Worm (Caenorhabditis elegans) whole organism, dauer: ENCODE results near the gene dmd-7.

Source experiments
- unc-62 ChIP-seq: sonication (generic microtip); optimal IDR thresholded peaks from 2 replicates; lab custom pipeline; 2017; ENCODE audit warnings: missing biosample characterization, missing genetic modification reagents, missing genetic modification characterization

Gene dmd-7

ce11 chrV:6222779-6223276 is 23.9 kb upstream of the dmd-7 start:
- TF ChIP-seq unc-62 (GFP tag; lab: Kevin White, UChicago) = no peak

ce11 chrV:6223315-6224018 is 23.3 kb upstream of the dmd-7 start:
- no peak for TF ChIP-seq unc-62 (GFP tag; lab: Kevin White, UChicago)

- no peak for TF ChIP-seq unc-62 (GFP tag; lab: Kevin White, UChicago)
Observed at ce11 chrV:6224019-6224335, 22.8 kb upstream of the dmd-7 start.

ce11 chrV:6224494-6224959 is 22.2 kb upstream of the dmd-7 start:
- no peak for TF ChIP-seq unc-62 (GFP tag; lab: Kevin White, UChicago)

- TF ChIP-seq unc-62 (GFP tag; lab: Kevin White, UChicago) = no peak
Observed at ce11 chrV:6224984-6225617, 21.6 kb upstream of the dmd-7 start.

ce11 chrV:6225745-6226528 is 20.8 kb upstream of the dmd-7 start:
- TF ChIP-seq unc-62 (GFP tag; lab: Kevin White, UChicago) = no peak

ce11 chrV:6226530-6227125 is 20.1 kb upstream of the dmd-7 start, which contains the start of gene W06H8.6:
Gene W06H8.6 (minus strand): TSS chrV:6227010.
- TF ChIP-seq unc-62 (GFP tag; lab: Kevin White, UChicago) = no peak

ce11 chrV:6227326-6228246 is 19.1 kb upstream of the dmd-7 start:
- TF ChIP-seq unc-62 (GFP tag; lab: Kevin White, UChicago) = no peak

- no peak for TF ChIP-seq unc-62 (GFP tag; lab: Kevin White, UChicago)
Observed at ce11 chrV:6228400-6228895, 18.3 kb upstream of the dmd-7 start.

- no peak for TF ChIP-seq unc-62 (GFP tag; lab: Kevin White, UChicago)
Observed at ce11 chrV:6228920-6229456, 17.7 kb upstream of the dmd-7 start.

ce11 chrV:6229457-6229949 is 17.2 kb upstream of the dmd-7 start:
- TF ChIP-seq unc-62 (GFP tag; lab: Kevin White, UChicago) = no peak

- TF ChIP-seq unc-62 (GFP tag; lab: Kevin White, UChicago) = no peak
Observed at ce11 chrV:6230629-6231229, 16.0 kb upstream of the dmd-7 start.

ce11 chrV:6231902-6232340 is 14.8 kb upstream of the dmd-7 start:
- no peak for TF ChIP-seq unc-62 (GFP tag; lab: Kevin White, UChicago)

- no peak for TF ChIP-seq unc-62 (GFP tag; lab: Kevin White, UChicago)
Observed at ce11 chrV:6232886-6233285, 13.8 kb upstream of the dmd-7 start.
